Fruit fly (Drosophila melanogaster) whole organism, pupa: ENCODE data around the gene CG4730.

Source experiments
- CG10348 ChIP-seq: fragments of 200-800 bp; sonication (Bioruptor generic); IDR thresholded peaks from 2 replicates; pipeline ENCODE4 v1.3.6; 2022; ENCODE audit warnings: missing biosample characterization, missing genetic modification characterization
- CG14655 ChIP-seq: fragments of 200-800 bp; sonication (Bioruptor generic); optimal IDR thresholded peaks from 3 replicates; lab custom pipeline; 2017; ENCODE audit warnings: mild to moderate bottlenecking, missing biosample characterization, missing genetic modification reagents, missing genetic modification characterization
- CG15710 ChIP-seq: fragments of 200-800 bp; sonication (Bioruptor generic); optimal IDR thresholded peaks from 2 replicates; lab custom pipeline; 2018; ENCODE audit warnings: missing biosample characterization, mild to moderate bottlenecking, missing genetic modification characterization, moderate library complexity
- CG32121 ChIP-seq: fragments of 200-800 bp; sonication (Bioruptor generic); IDR thresholded peaks from 2 replicates; pipeline ENCODE4 v1.3.6; 2022; ENCODE audit warnings: missing biosample characterization, missing genetic modification characterization
- CG34367 ChIP-seq: fragments of 200-800 bp; sonication (Bioruptor generic); optimal IDR thresholded peaks from 2 replicates; lab custom pipeline; 2018; ENCODE audit warnings: missing biosample characterization, mild to moderate bottlenecking, missing genetic modification characterization
- CG4496 ChIP-seq: fragments of 200-800 bp; sonication (Bioruptor generic); IDR thresholded peaks from 3 replicates; pipeline ENCODE4 v1.3.6; 2022; ENCODE audit warnings: missing biosample characterization, missing genetic modification characterization
- CG8301 ChIP-seq: fragments of 200-800 bp; sonication (Bioruptor generic); optimal IDR thresholded peaks from 2 replicates; lab custom pipeline; 2018; ENCODE audit warnings: missing biosample characterization, mild to moderate bottlenecking, missing genetic modification characterization
- CG9948 ChIP-seq: fragments of 200-800 bp; sonication (Bioruptor generic); optimal IDR thresholded peaks from 2 replicates; lab custom pipeline; 2018; ENCODE audit warnings: missing biosample characterization, mild to moderate bottlenecking, missing genetic modification characterization, moderate library complexity
- D1 ChIP-seq: fragments of 200-800 bp; sonication (Bioruptor generic); optimal IDR thresholded peaks from 2 replicates; lab custom pipeline; 2018; ENCODE audit warnings: missing biosample characterization, mild to moderate bottlenecking, missing genetic modification characterization, moderate library complexity
- EcR ChIP-seq: fragments of 200-800 bp; sonication (Bioruptor generic); optimal IDR thresholded peaks from 3 replicates; lab custom pipeline; 2019; ENCODE audit warnings: missing biosample characterization, missing genetic modification characterization, mild to moderate bottlenecking, moderate library complexity, missing genetic modification reagents
- Pif1A ChIP-seq: fragments of 200-800 bp; sonication (Bioruptor generic); optimal IDR thresholded peaks from 3 replicates; lab custom pipeline; 2016; ENCODE audit warnings: missing biosample characterization, missing genetic modification characterization
- Pif1B ChIP-seq: fragments of 200-800 bp; sonication (Bioruptor generic); optimal IDR thresholded peaks from 3 replicates; lab custom pipeline; 2016; ENCODE audit warnings: missing biosample characterization, missing genetic modification characterization

dm6 chr3R:25723795-25724194, 45.3 kb upstream of the CG4730 start:
- TF ChIP-seq CG10348 (no peak), CG15710 (tag; lab: Kevin White, UChicago) (no peak), CG4496 (GFP tag; lab: Robert Waterston, UW) (no peak), CG9948 (no peak), CG14655 (GFP tag; lab: Kevin White, UChicago) (no peak), D1 (tag; lab: Kevin White, UChicago) (no peak), EcR (GFP tag; lab: Kevin White, UChicago) (no peak), Pif1B (no peak), CG8301 (tag; lab: Kevin White, UChicago) (no peak), CG32121 (GFP tag; lab: Robert Waterston, UW) (no peak), Pif1A (GFP tag; lab: Kevin White, UChicago) (no peak), CG34367 (tag; lab: Kevin White, UChicago) (no peak)
